Fruit fly (Drosophila melanogaster) whole organism, embryonic: ENCODE data around the gene CG4025.

ENCODE experiments used
- Abd-B ChIP-seq: fragments of 200-800 bp; sonication (Bioruptor generic); optimal IDR thresholded peaks from 2 replicates; lab custom pipeline; 2018; ENCODE audit warnings: missing biosample characterization, mild to moderate bottlenecking, missing genetic modification characterization, moderate library complexity
- Adf1 ChIP-seq: fragments of 200-800 bp; sonication (Bioruptor generic); IDR thresholded peaks from 2 replicates; pipeline ENCODE4 v1.3.6; 2022; ENCODE audit warnings: missing biosample characterization, missing genetic modification characterization
- CG10462 ChIP-seq: fragments of 200-800 bp; sonication (Bioruptor generic); optimal IDR thresholded peaks from 2 replicates; lab custom pipeline; 2016; ENCODE audit warnings: missing biosample characterization, missing genetic modification characterization
- CG12219 ChIP-seq: fragments of 200-800 bp; sonication (Bioruptor generic); optimal IDR thresholded peaks from 3 replicates; lab custom pipeline; 2018; ENCODE audit warnings: missing biosample characterization, mild to moderate bottlenecking, missing genetic modification characterization
- CG13287 ChIP-seq: fragments of 200-800 bp; sonication (Bioruptor generic); IDR thresholded peaks from 2 replicates; pipeline ENCODE4 v1.3.6; 2022; ENCODE audit warnings: missing biosample characterization, missing genetic modification characterization; ENCODE audit not compliant: partially characterized antibody
- CG13775 ChIP-seq: fragments of 200-800 bp; sonication (Bioruptor generic); optimal IDR thresholded peaks from 3 replicates; lab custom pipeline; 2017; ENCODE audit warnings: missing biosample characterization, mild to moderate bottlenecking, missing genetic modification characterization
- CG15514 ChIP-seq: fragments of 200-800 bp; sonication (Bioruptor generic); optimal IDR thresholded peaks from 3 replicates; lab custom pipeline; 2017; ENCODE audit warnings: missing biosample characterization, missing genetic modification characterization, mild to moderate bottlenecking, moderate library complexity, missing genetic modification reagents
- CG17359 ChIP-seq: fragments of 200-800 bp; sonication (Bioruptor generic); optimal IDR thresholded peaks from 3 replicates; lab custom pipeline; 2018; ENCODE audit warnings: missing biosample characterization, mild to moderate bottlenecking, missing genetic modification characterization, moderate library complexity
- CG17612 ChIP-seq: fragments of 200-800 bp; sonication (Bioruptor generic); IDR thresholded peaks from 2 replicates; pipeline ENCODE4 v1.3.6; 2022; ENCODE audit warnings: missing biosample characterization, missing genetic modification characterization
- CG2116 ChIP-seq: fragments of 200-800 bp; sonication (Bioruptor generic); optimal IDR thresholded peaks from 3 replicates; lab custom pipeline; 2018; ENCODE audit warnings: missing biosample characterization, mild to moderate bottlenecking, missing genetic modification characterization
- CG2875 ChIP-seq: fragments of 200-800 bp; sonication (Bioruptor generic); optimal IDR thresholded peaks from 2 replicates; lab custom pipeline; 2017; ENCODE audit warnings: missing biosample characterization, mild to moderate bottlenecking, missing genetic modification characterization, missing genetic modification reagents
- CG30020 ChIP-seq: fragments of 200-800 bp; optimal IDR thresholded peaks from 2 replicates; lab custom pipeline; 2019; ENCODE audit warnings: missing biosample characterization, mild to moderate bottlenecking, missing genetic modification characterization, moderate library complexity
- CG30403 ChIP-seq: fragments of 200-800 bp; sonication (Bioruptor generic); optimal IDR thresholded peaks from 3 replicates; lab custom pipeline; 2016; ENCODE audit warnings: missing biosample characterization, missing genetic modification characterization
- CG31441 ChIP-seq: fragments of 200-800 bp; sonication (Bioruptor generic); IDR thresholded peaks from 2 replicates; pipeline ENCODE4 v1.3.6; 2022; ENCODE audit warnings: missing biosample characterization, missing genetic modification characterization
- CG34422 ChIP-seq: fragments of 200-800 bp; sonication (Bioruptor generic); IDR thresholded peaks from 3 replicates; pipeline ENCODE4 v1.3.6; 2022; ENCODE audit warnings: missing biosample characterization, missing genetic modification characterization
- CG6683 ChIP-seq: fragments of 200-800 bp; sonication (Bioruptor generic); optimal IDR thresholded peaks from 2 replicates; lab custom pipeline; 2017; ENCODE audit warnings: missing biosample characterization, mild to moderate bottlenecking, missing genetic modification characterization, missing genetic modification reagents
- CG8359 ChIP-seq: fragments of 200-800 bp; sonication (Bioruptor generic); optimal IDR thresholded peaks from 2 replicates; lab custom pipeline; 2017; ENCODE audit warnings: missing biosample characterization, mild to moderate bottlenecking, missing genetic modification characterization, borderline replicate concordance
- CHES-1-like ChIP-seq: fragments of 200-800 bp; sonication (Bioruptor generic); optimal IDR thresholded peaks from 2 replicates; lab custom pipeline; 2016; ENCODE audit warnings: missing biosample characterization, missing genetic modification characterization
- CkIIα-i1 ChIP-seq: fragments of 200-800 bp; sonication (Bioruptor generic); IDR thresholded peaks from 2 replicates; pipeline ENCODE4 v1.3.6; 2022; ENCODE audit warnings: missing biosample characterization, missing genetic modification characterization
- CoRest ChIP-seq: fragments of 200-800 bp; sonication (Bioruptor generic); optimal IDR thresholded peaks from 3 replicates; lab custom pipeline; 2018; ENCODE audit warnings: missing biosample characterization, mild to moderate bottlenecking, missing genetic modification characterization, moderate library complexity
- Dek ChIP-seq: fragments of 200-800 bp; sonication (Bioruptor generic); optimal IDR thresholded peaks from 3 replicates; lab custom pipeline; 2019; ENCODE audit warnings: missing biosample characterization, mild to moderate bottlenecking, missing genetic modification characterization, moderate library complexity
- E2f2 ChIP-seq: fragments of 200-800 bp; sonication (Bioruptor generic); IDR thresholded peaks from 2 replicates; pipeline ENCODE4 v1.3.6; 2022; ENCODE audit warnings: missing biosample characterization, missing genetic modification characterization
- ERR ChIP-seq: fragments of 200-800 bp; sonication (Bioruptor generic); optimal IDR thresholded peaks from 2 replicates; lab custom pipeline; 2016; ENCODE audit warnings: missing biosample characterization, missing genetic modification characterization
- Fer1 ChIP-seq: fragments of 200-800 bp; sonication (Bioruptor generic); optimal IDR thresholded peaks from 2 replicates; lab custom pipeline; 2017; ENCODE audit warnings: missing biosample characterization, mild to moderate bottlenecking, missing genetic modification characterization
- HLH54F ChIP-seq: fragments of 200-800 bp; sonication (Bioruptor generic); optimal IDR thresholded peaks from 3 replicates; lab custom pipeline; 2016; ENCODE audit warnings: missing biosample characterization, missing genetic modification characterization
- Hmx ChIP-seq: fragments of 200-800 bp; sonication (Bioruptor generic); optimal IDR thresholded peaks from 2 replicates; lab custom pipeline; 2016; ENCODE audit warnings: missing biosample characterization, missing genetic modification characterization
- Hr51 ChIP-seq, 2 experiments: fragments of 200-800 bp; sonication (Bioruptor generic); optimal IDR thresholded peaks; 2 replicates in 1 of 2; 3 replicates in 1 of 2; lab custom pipeline; 2016 to 2018; ENCODE audit warnings: missing biosample characterization in 2 of 2, missing genetic modification characterization in 2 of 2, mild to moderate bottlenecking in 1 of 2, moderate library complexity in 1 of 2
- Mad ChIP-seq: fragments of 200-800 bp; sonication (Bioruptor generic); optimal IDR thresholded peaks from 2 replicates; lab custom pipeline; 2016; ENCODE audit warnings: missing biosample characterization, missing genetic modification characterization
- Mes4 ChIP-seq: fragments of 200-800 bp; sonication (Bioruptor generic); optimal IDR thresholded peaks from 2 replicates; lab custom pipeline; 2016; ENCODE audit warnings: missing biosample characterization, missing genetic modification characterization
- Neu2 ChIP-seq: fragments of 200-800 bp; sonication (Bioruptor generic); optimal IDR thresholded peaks from 3 replicates; lab custom pipeline; 2016; ENCODE audit warnings: missing biosample characterization, missing genetic modification characterization, borderline replicate concordance
- Nf-YB ChIP-seq: fragments of 200-800 bp; sonication (Bioruptor generic); optimal IDR thresholded peaks from 3 replicates; lab custom pipeline; 2019; ENCODE audit warnings: missing biosample characterization, mild to moderate bottlenecking, missing genetic modification characterization, moderate library complexity
- Pdp1 ChIP-seq, 2 experiments: fragments of 200-800 bp; sonication (Bioruptor generic); optimal IDR thresholded peaks; 3 replicates each; lab custom pipeline; 2016; ENCODE audit warnings: missing biosample characterization in 2 of 2, missing genetic modification characterization in 2 of 2, mild to moderate bottlenecking in 1 of 2, moderate library complexity in 1 of 2
- Xrp1 ChIP-seq: fragments of 200-800 bp; sonication (Bioruptor generic); IDR thresholded peaks from 2 replicates; pipeline ENCODE4 v1.3.6; 2022; ENCODE audit warnings: missing biosample characterization, missing genetic modification characterization
- aop ChIP-seq: fragments of 200-800 bp; sonication (Bioruptor generic); IDR thresholded peaks from 2 replicates; pipeline ENCODE4 v1.3.6; 2022; ENCODE audit warnings: missing biosample characterization, missing genetic modification characterization
- az2 ChIP-seq: fragments of 200-800 bp; sonication (Bioruptor generic); optimal IDR thresholded peaks from 3 replicates; lab custom pipeline; 2016; ENCODE audit warnings: missing biosample characterization, missing genetic modification characterization
- cas ChIP-seq: fragments of 200-800 bp; sonication (Bioruptor generic); IDR thresholded peaks from 2 replicates; pipeline ENCODE4 v1.3.6; 2022; ENCODE audit warnings: missing biosample characterization, missing genetic modification characterization
- corto ChIP-seq: fragments of 200-800 bp; sonication (Bioruptor generic); optimal IDR thresholded peaks from 2 replicates; lab custom pipeline; 2016; ENCODE audit warnings: missing biosample characterization, mild to moderate bottlenecking, missing genetic modification characterization, moderate library complexity
- disco-r ChIP-seq: fragments of 200-800 bp; sonication (Bioruptor generic); optimal IDR thresholded peaks from 2 replicates; lab custom pipeline; 2016; ENCODE audit warnings: missing biosample characterization, missing genetic modification characterization
- dm ChIP-seq: fragments of 200-800 bp; sonication (Bioruptor generic); optimal IDR thresholded peaks from 3 replicates; lab custom pipeline; 2016; ENCODE audit warnings: missing biosample characterization, missing genetic modification characterization
- emc ChIP-seq: fragments of 200-800 bp; sonication (Bioruptor generic); optimal IDR thresholded peaks from 2 replicates; lab custom pipeline; 2016; ENCODE audit warnings: missing biosample characterization, missing genetic modification characterization
- eve ChIP-seq, 2 experiments: fragments of >200 bp; optimal IDR thresholded peaks; 2 replicates each; lab custom pipeline; 2017; ENCODE audit warnings: missing biosample characterization in 2 of 2, missing genetic modification characterization in 2 of 2
- h ChIP-seq: fragments of >200 bp; optimal IDR thresholded peaks from 2 replicates; lab custom pipeline; 2017
- hth ChIP-seq: fragments of >200 bp; optimal IDR thresholded peaks from 2 replicates; lab custom pipeline; 2017; ENCODE audit warnings: inconsistent platforms
- ind ChIP-seq: fragments of 200-800 bp; sonication (Bioruptor generic); optimal IDR thresholded peaks from 3 replicates; lab custom pipeline; 2016; ENCODE audit warnings: missing biosample characterization, missing genetic modification characterization
- knrl ChIP-seq: fragments of 200-800 bp; sonication (Bioruptor generic); IDR thresholded peaks from 3 replicates; pipeline ENCODE4 v1.3.6; 2022; ENCODE audit warnings: missing biosample characterization, missing genetic modification characterization; ENCODE audit not compliant: partially characterized antibody
- nom ChIP-seq: fragments of 200-800 bp; sonication (Bioruptor generic); optimal IDR thresholded peaks from 2 replicates; lab custom pipeline; 2017; ENCODE audit warnings: missing biosample characterization, missing genetic modification characterization, mild to moderate bottlenecking, moderate library complexity, missing genetic modification reagents
- seq ChIP-seq: fragments of 200-800 bp; sonication (Bioruptor generic); IDR thresholded peaks from 2 replicates; pipeline ENCODE4 v1.3.6; 2022; ENCODE audit warnings: missing biosample characterization, missing genetic modification characterization
- sima ChIP-seq: fragments of 200-800 bp; sonication (Bioruptor generic); optimal IDR thresholded peaks from 2 replicates; lab custom pipeline; 2016; ENCODE audit warnings: missing biosample characterization, missing genetic modification characterization
- ttk ChIP-seq: fragments of 200-800 bp; sonication (Bioruptor generic); IDR thresholded peaks from 2 replicates; pipeline ENCODE4 v2.1.2; 2022; ENCODE audit warnings: missing biosample characterization, missing genetic modification characterization

Gene CG4025

DNA sequence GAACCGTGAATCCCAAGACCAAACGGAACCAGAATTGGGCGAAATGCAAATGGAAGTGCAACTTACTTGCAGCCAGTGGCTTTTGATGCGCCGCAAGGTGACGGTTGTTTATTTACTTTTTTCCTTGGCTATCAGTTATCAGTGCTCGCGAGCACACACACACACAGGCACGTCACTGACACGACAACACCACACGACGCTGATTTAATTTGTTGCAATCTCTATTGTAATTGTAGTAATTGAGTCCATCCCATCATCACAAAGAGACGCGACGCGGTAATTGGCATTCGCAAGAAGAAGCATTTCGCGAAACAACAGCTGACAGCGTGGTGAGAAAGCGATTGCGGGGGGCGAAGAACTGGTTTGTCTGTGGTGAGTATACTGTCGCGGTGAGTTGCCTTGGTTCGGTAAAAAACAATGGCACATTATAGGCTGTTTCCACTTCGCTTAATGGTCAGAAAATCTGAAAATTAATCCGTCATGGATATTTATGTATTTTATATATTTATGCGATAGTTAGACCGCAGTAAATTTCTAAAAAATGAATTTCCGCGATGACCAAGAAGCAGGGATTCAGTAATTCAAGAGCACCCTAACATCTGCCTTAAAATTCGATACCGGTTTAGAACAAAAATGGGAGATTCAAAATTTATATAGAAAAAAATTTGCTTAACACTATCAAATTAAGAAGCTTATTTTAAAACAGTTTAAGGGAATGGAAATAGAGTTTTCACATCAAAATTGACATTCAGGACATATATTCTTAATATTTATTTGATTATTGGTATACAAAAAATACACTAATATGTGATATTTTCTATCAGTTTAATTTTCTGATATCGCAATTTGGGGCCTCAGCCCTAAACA lies 34.6 kb upstream of the CG4025 start, which contains the start of the genes Actn and usp (continued):
- TF ChIP-seq knrl (GFP tag; lab: Robert Waterston, UW) (no peak), seq (GFP tag; lab: Robert Waterston, UW) (0 out of 2 replicates have a peak, but pooled peaks have one; percentile 10), dm (no peak), CG13775 (GFP tag; lab: Kevin White, UChicago) (no peak), CG31441 (peak; percentile 50), sima (GFP tag; lab: Kevin White, UChicago) (no peak), Dek (tag; lab: Kevin White, UChicago) (no peak), Mad (GFP tag; lab: Kevin White, UChicago) (no peak), Fer1 (GFP tag; lab: Kevin White, UChicago) (no peak), Pdp1 (GFP tag; optimal IDR thresholded peaks at IDR 0.05; lab: Kevin White, UChicago) (peak in 1 of 2 experiments; percentile 27), CG10462 (GFP tag; lab: Kevin White, UChicago) (no peak), CG17612 (GFP tag; lab: Robert Waterston, UW) (no peak), Nf-YB (GFP tag; lab: Kevin White, UChicago) (no peak), emc (no peak), Mes4 (GFP tag; lab: Kevin White, UChicago) (no peak), E2f2 (GFP tag; lab: Robert Waterston, UW) (no peak; the same call in 1 of the 2 replicates), Adf1 (no peak), disco-r (GFP tag; lab: Kevin White, UChicago) (no peak), corto (GFP tag; lab: Kevin White, UChicago) (no peak), eve (GFP tag; optimal IDR thresholded peaks at IDR 0.05; lab: Kevin White, UChicago) (no peak), cas (GFP tag; lab: Robert Waterston, UW) (no peak), ttk (GFP tag; lab: Robert Waterston, UW) (no peak), Xrp1 (GFP tag; lab: Robert Waterston, UW) (peak; percentile 42; the same call in 1 of the 2 replicates), CG6683 (GFP tag; lab: Kevin White, UChicago) (no peak), CG12219 (GFP tag; lab: Kevin White, UChicago) (no peak), Hmx (no peak), HLH54F (GFP tag; lab: Kevin White, UChicago) (no peak), CG30403 (GFP tag; lab: Kevin White, UChicago) (peak; percentile 10), CG17359 (peak; percentile 8), Abd-B (GFP tag; lab: Kevin White, UChicago) (no peak), CG8359 (no peak), CG2116 (GFP tag; lab: Kevin White, UChicago) (no peak), CG34422 (peak; percentile 23; the same call in 1 of the 3 replicates), CHES-1-like (no peak), Neu2 (GFP tag; lab: Kevin White, UChicago) (no peak), aop (GFP tag; lab: Robert Waterston, UW) (no peak), Hr51 (GFP tag; optimal IDR thresholded peaks at IDR 0.05; lab: Kevin White, UChicago) (peak in 1 of 2 experiments; percentile 28), CG30020 (peak; percentile 91), nom (GFP tag; lab: Kevin White, UChicago) (peak; percentile 63), ind (GFP tag; lab: Kevin White, UChicago) (peak; percentile 23), CG2875 (GFP tag; lab: Kevin White, UChicago) (no peak), CG15514 (peak; percentile 96), CoRest (tag; lab: Kevin White, UChicago) (peak; percentile 42), CG13287 (peak; percentile 45), CkIIα-i1 (GFP tag; lab: Robert Waterston, UW) (no peak), hth (lab: Kevin White, UChicago) (no peak), az2 (GFP tag; lab: Kevin White, UChicago) (no peak), ERR (no peak), h (no peak)
